Fruit fly (Drosophila melanogaster) whole organism, embryonic: ENCODE measurements around the gene CG46462.

Source experiments
- Atf6 ChIP-seq: fragments of 200-800 bp; sonication (Bioruptor generic); IDR thresholded peaks from 2 replicates; pipeline ENCODE4 v1.3.6; 2022; ENCODE audit warnings: missing biosample characterization, missing genetic modification characterization
- CG10147 ChIP-seq: fragments of 200-800 bp; sonication (Bioruptor generic); optimal IDR thresholded peaks from 2 replicates; lab custom pipeline; 2019; ENCODE audit warnings: missing biosample characterization, mild to moderate bottlenecking, missing genetic modification characterization, moderate library complexity
- CG10267 ChIP-seq: fragments of 200-800 bp; sonication (Bioruptor generic); optimal IDR thresholded peaks from 2 replicates; lab custom pipeline; 2018; ENCODE audit warnings: missing biosample characterization, mild to moderate bottlenecking, missing genetic modification characterization, moderate library complexity
- CG10979 ChIP-seq: fragments of 200-800 bp; sonication (Bioruptor generic); optimal IDR thresholded peaks from 2 replicates; lab custom pipeline; 2018; ENCODE audit warnings: missing biosample characterization, mild to moderate bottlenecking, missing genetic modification characterization, moderate library complexity
- CG11696 ChIP-seq: fragments of 200-800 bp; sonication (Bioruptor generic); IDR thresholded peaks from 2 replicates; pipeline ENCODE4 v1.3.6; 2022; ENCODE audit warnings: missing biosample characterization, missing genetic modification characterization
- CG12744 ChIP-seq: fragments of 200-800 bp; sonication (Bioruptor generic); optimal IDR thresholded peaks from 2 replicates; lab custom pipeline; 2016; ENCODE audit warnings: missing biosample characterization, missing genetic modification characterization
- CG13296 ChIP-seq: fragments of 200-800 bp; sonication (Bioruptor generic); optimal IDR thresholded peaks from 3 replicates; lab custom pipeline; 2018; ENCODE audit warnings: missing biosample characterization, mild to moderate bottlenecking, missing genetic modification characterization
- CG13424 ChIP-seq: fragments of 200-800 bp; sonication (Bioruptor generic); optimal IDR thresholded peaks from 2 replicates; lab custom pipeline; 2019; ENCODE audit warnings: missing biosample characterization, mild to moderate bottlenecking, missing genetic modification characterization, moderate library complexity
- CG13894 ChIP-seq: fragments of 200-800 bp; sonication (Bioruptor generic); optimal IDR thresholded peaks from 3 replicates; lab custom pipeline; 2018; ENCODE audit warnings: missing biosample characterization, mild to moderate bottlenecking, missing genetic modification characterization, moderate library complexity
- CG16813 ChIP-seq: fragments of 200-800 bp; sonication (Bioruptor generic); IDR thresholded peaks from 3 replicates; pipeline ENCODE4 v1.3.6; 2022; ENCODE audit warnings: missing biosample characterization, missing genetic modification characterization; ENCODE audit not compliant: partially characterized antibody
- CG18476 ChIP-seq: fragments of 200-800 bp; sonication (Bioruptor generic); optimal IDR thresholded peaks from 2 replicates; lab custom pipeline; 2016; ENCODE audit warnings: missing biosample characterization, mild to moderate bottlenecking, missing genetic modification characterization
- CG18764 ChIP-seq: fragments of 200-800 bp; sonication (Bioruptor generic); optimal IDR thresholded peaks from 3 replicates; lab custom pipeline; 2016; ENCODE audit warnings: missing biosample characterization, missing genetic modification characterization
- CG30431 ChIP-seq: fragments of 200-800 bp; sonication (Bioruptor generic); optimal IDR thresholded peaks from 2 replicates; lab custom pipeline; 2017; ENCODE audit warnings: missing biosample characterization, missing genetic modification characterization
- CG32532 ChIP-seq: fragments of 200-800 bp; sonication (Bioruptor generic); IDR thresholded peaks from 2 replicates; pipeline ENCODE4 v1.3.6; 2022; ENCODE audit warnings: missing biosample characterization, missing genetic modification characterization
- CG8290 ChIP-seq, 3 experiments: fragments of 200-800 bp; sonication (Bioruptor generic); optimal IDR thresholded peaks; 2 replicates each; lab custom pipeline; 2016 to 2019; ENCODE audit warnings: missing biosample characterization in 3 of 3, missing genetic modification characterization in 3 of 3, mild to moderate bottlenecking in 2 of 3, moderate library complexity in 1 of 3
- CG8359 ChIP-seq: fragments of 200-800 bp; sonication (Bioruptor generic); optimal IDR thresholded peaks from 2 replicates; lab custom pipeline; 2017; ENCODE audit warnings: missing biosample characterization, mild to moderate bottlenecking, missing genetic modification characterization, borderline replicate concordance
- Chrac-16 ChIP-seq: fragments of 200-800 bp; sonication (Bioruptor generic); optimal IDR thresholded peaks from 3 replicates; lab custom pipeline; 2016; ENCODE audit warnings: missing biosample characterization, missing genetic modification characterization
- Deaf1 ChIP-seq: fragments of 200-800 bp; optimal IDR thresholded peaks from 3 replicates; lab custom pipeline; 2019; ENCODE audit warnings: missing biosample characterization, mild to moderate bottlenecking, missing genetic modification characterization, moderate library complexity
- Dek ChIP-seq: fragments of 200-800 bp; sonication (Bioruptor generic); optimal IDR thresholded peaks from 3 replicates; lab custom pipeline; 2019; ENCODE audit warnings: missing biosample characterization, mild to moderate bottlenecking, missing genetic modification characterization, moderate library complexity
- Dp ChIP-seq: fragments of 200-800 bp; sonication (Bioruptor generic); optimal IDR thresholded peaks from 2 replicates; lab custom pipeline; 2018; ENCODE audit warnings: missing biosample characterization, mild to moderate bottlenecking, missing genetic modification characterization, moderate library complexity
- E2f2 ChIP-seq: fragments of 200-800 bp; sonication (Bioruptor generic); IDR thresholded peaks from 2 replicates; pipeline ENCODE4 v1.3.6; 2022; ENCODE audit warnings: missing biosample characterization, missing genetic modification characterization
- Eip74EF ChIP-seq, 2 experiments: fragments of 200-800 bp in 1 of 2; fragments of >200 bp in 1 of 2; sonication (Bioruptor generic) in 1 of 2; optimal IDR thresholded peaks; 2 replicates each; lab custom pipeline; 2017 to 2019; ENCODE audit warnings: missing biosample characterization in 2 of 2, missing genetic modification characterization in 2 of 2, mild to moderate bottlenecking in 1 of 2, moderate library complexity in 1 of 2
- Gug ChIP-seq: fragments of 200-800 bp; sonication (Bioruptor generic); IDR thresholded peaks from 4 replicates; pipeline ENCODE4 v1.3.6; 2022; ENCODE audit warnings: missing biosample characterization, missing genetic modification characterization
- Nf-YC ChIP-seq: fragments of 200-800 bp; optimal IDR thresholded peaks from 3 replicates; lab custom pipeline; 2019; ENCODE audit warnings: missing biosample characterization, mild to moderate bottlenecking, missing genetic modification characterization, moderate library complexity
- Optix ChIP-seq: fragments of 200-800 bp; sonication (Bioruptor generic); IDR thresholded peaks from 3 replicates; pipeline ENCODE4 v1.3.6; 2022; ENCODE audit warnings: missing biosample characterization, missing genetic modification characterization
- Ravus ChIP-seq: fragments of 200-800 bp; sonication (Bioruptor generic); IDR thresholded peaks from 2 replicates; pipeline ENCODE4 v1.3.6; 2022; ENCODE audit warnings: missing biosample characterization, missing genetic modification characterization
- Taf1 ChIP-seq: fragments of 200-800 bp; sonication (Bioruptor generic); IDR thresholded peaks from 2 replicates; pipeline ENCODE4 v1.3.6; 2022; ENCODE audit warnings: missing biosample characterization, missing genetic modification characterization
- Tbp ChIP-seq: fragments of >200 bp; optimal IDR thresholded peaks from 2 replicates; lab custom pipeline; 2018; ENCODE audit warnings: missing biosample characterization, missing genetic modification characterization
- Trl ChIP-seq, 3 experiments: fragments of >200 bp in 2 of 3; fragments of 200-800 bp in 1 of 3; sonication (Bioruptor generic) in 1 of 3; optimal IDR thresholded peaks; 2 replicates in 1 of 3; 3 replicates in 2 of 3; lab custom pipeline; 2016 to 2017; ENCODE audit warnings: missing biosample characterization in 1 of 3, missing genetic modification characterization in 1 of 3
- ato ChIP-seq: fragments of 200-800 bp; sonication (Bioruptor generic); IDR thresholded peaks from 2 replicates; pipeline ENCODE4 v1.3.6; 2022; ENCODE audit warnings: missing biosample characterization, missing genetic modification characterization; ENCODE audit not compliant: partially characterized antibody
- bbx ChIP-seq: fragments of 200-800 bp; sonication (Bioruptor generic); IDR thresholded peaks from 2 replicates; pipeline ENCODE4 v1.3.6; 2022; ENCODE audit warnings: missing biosample characterization, missing genetic modification characterization; ENCODE audit not compliant: partially characterized antibody
- bsh ChIP-seq, 2 experiments: fragments of 200-800 bp; sonication (Bioruptor generic); optimal IDR thresholded peaks; 2 replicates each; lab custom pipeline; 2017 to 2018; ENCODE audit warnings: mild to moderate bottlenecking in 2 of 2, missing biosample characterization in 2 of 2, missing genetic modification characterization in 2 of 2, moderate library complexity in 1 of 2
- crol ChIP-seq: fragments of 200-800 bp; sonication (Bioruptor generic); IDR thresholded peaks from 2 replicates; pipeline ENCODE4 v1.3.6; 2022; ENCODE audit warnings: missing biosample characterization, missing genetic modification characterization
- ems ChIP-seq: fragments of 200-800 bp; sonication (Bioruptor generic); optimal IDR thresholded peaks from 3 replicates; lab custom pipeline; 2016; ENCODE audit warnings: missing biosample characterization, missing genetic modification characterization
- en ChIP-seq: fragments of 200-800 bp; sonication (Bioruptor generic); optimal IDR thresholded peaks from 2 replicates; lab custom pipeline; 2016; ENCODE audit warnings: missing biosample characterization, missing genetic modification characterization
- gt ChIP-seq: fragments of 200-800 bp; sonication (Bioruptor generic); IDR thresholded peaks from 2 replicates; pipeline ENCODE4 v1.3.6; 2022; ENCODE audit warnings: missing biosample characterization, missing genetic modification characterization
- jing ChIP-seq: fragments of 200-800 bp; sonication (Bioruptor generic); optimal IDR thresholded peaks from 2 replicates; lab custom pipeline; 2018; ENCODE audit warnings: missing biosample characterization, mild to moderate bottlenecking, missing genetic modification characterization
- lbe ChIP-seq: fragments of 200-800 bp; sonication (Bioruptor generic); optimal IDR thresholded peaks from 2 replicates; lab custom pipeline; 2016; ENCODE audit warnings: missing biosample characterization, mild to moderate bottlenecking, missing genetic modification characterization
- lov ChIP-seq, 2 experiments: fragments of 200-800 bp in 1 of 2; fragments of >200 bp in 1 of 2; sonication (Bioruptor generic) in 1 of 2; IDR thresholded peaks in 1 of 2; optimal IDR thresholded peaks in 1 of 2; 2 replicates in 1 of 2; 3 replicates in 1 of 2; pipeline versions ENCODE4 v1.3.6 to Lab custom; 2017 to 2022; ENCODE audit warnings: missing biosample characterization in 1 of 2, missing genetic modification characterization in 1 of 2
- luna ChIP-seq: fragments of 200-800 bp; sonication (Bioruptor generic); optimal IDR thresholded peaks from 2 replicates; lab custom pipeline; 2016; ENCODE audit warnings: missing biosample characterization, missing genetic modification characterization
- oc ChIP-seq: fragments of 200-800 bp; sonication (Bioruptor generic); optimal IDR thresholded peaks from 2 replicates; lab custom pipeline; 2018; ENCODE audit warnings: missing biosample characterization, mild to moderate bottlenecking, missing genetic modification characterization, moderate library complexity
- onecut ChIP-seq: fragments of 200-800 bp; sonication (Bioruptor generic); IDR thresholded peaks from 2 replicates; pipeline ENCODE4 v1.3.6; 2022; ENCODE audit warnings: missing biosample characterization, missing genetic modification characterization
- pita ChIP-seq: fragments of 200-800 bp; sonication (Bioruptor generic); optimal IDR thresholded peaks from 2 replicates; lab custom pipeline; 2017; ENCODE audit warnings: missing biosample characterization, mild to moderate bottlenecking, missing genetic modification characterization
- rib ChIP-seq: fragments of 200-800 bp; sonication (Bioruptor generic); IDR thresholded peaks from 2 replicates; pipeline ENCODE4 v1.3.6; 2022; ENCODE audit warnings: missing biosample characterization, missing genetic modification characterization
- sd ChIP-seq: fragments of 200-800 bp; sonication (Bioruptor generic); optimal IDR thresholded peaks from 3 replicates; lab custom pipeline; 2018; ENCODE audit warnings: missing biosample characterization, mild to moderate bottlenecking, missing genetic modification characterization, moderate library complexity
- sima ChIP-seq: fragments of 200-800 bp; sonication (Bioruptor generic); optimal IDR thresholded peaks from 2 replicates; lab custom pipeline; 2016; ENCODE audit warnings: missing biosample characterization, missing genetic modification characterization
- ttk ChIP-seq: fragments of 200-800 bp; sonication (Bioruptor generic); IDR thresholded peaks from 2 replicates; pipeline ENCODE4 v2.1.2; 2022; ENCODE audit warnings: missing biosample characterization, missing genetic modification characterization
- unc-4 ChIP-seq: fragments of 200-800 bp; sonication (Bioruptor generic); IDR thresholded peaks from 2 replicates; pipeline ENCODE4 v1.3.6; 2022; ENCODE audit warnings: missing biosample characterization, missing genetic modification characterization; ENCODE audit not compliant: partially characterized antibody

Gene CG46462

dm6 chr3L:19929051-19929718, 2.3 kb upstream of the CG46462 start (continued):
- TF ChIP-seq CG18476 (no peak), CG13894 (tag; lab: Kevin White, UChicago) (no peak), E2f2 (GFP tag; lab: Robert Waterston, UW) (0 out of 2 replicates have a peak, but pooled peaks have one; percentile 6), CG10147 (GFP tag; lab: Kevin White, UChicago) (no peak), CG11696 (GFP tag; lab: Robert Waterston, UW) (no peak), luna (GFP tag; lab: Kevin White, UChicago) (no peak), gt (no peak), Trl (optimal IDR thresholded peaks at IDR 0.05; lab: Kevin White, UChicago) (peak in 1 of 2 experiments; percentile 78), Trl (GFP tag; optimal IDR thresholded peaks at IDR 0.05; lab: Kevin White, UChicago) (no peak), Gug (GFP tag; lab: Robert Waterston, UW) (no peak), Nf-YC (tag; lab: Kevin White, UChicago) (no peak), CG32532 (GFP tag; lab: Robert Waterston, UW) (0 out of 2 replicates have a peak, but pooled peaks have one; percentile 31), lov (optimal IDR thresholded peaks at IDR 0.05; lab: Kevin White, UChicago) (no peak), lov (GFP tag; IDR thresholded peaks at IDR 0.05; lab: Robert Waterston, UW) (0 out of 3 replicates have a peak, but pooled peaks have one; percentile 17), CG12744 (GFP tag; lab: Kevin White, UChicago) (no peak), sd (tag; lab: Kevin White, UChicago) (peak; percentile 88), jing (GFP tag; lab: Kevin White, UChicago) (no peak), CG30431 (no peak), Chrac-16 (GFP tag; lab: Kevin White, UChicago) (no peak), CG13296 (GFP tag; lab: Kevin White, UChicago) (no peak), Ravus (GFP tag; lab: Robert Waterston, UW) (no peak), ems (GFP tag; lab: Kevin White, UChicago) (no peak), onecut (GFP tag; lab: Robert Waterston, UW) (no peak), ttk (GFP tag; lab: Robert Waterston, UW) (no peak), CG16813 (GFP tag; lab: Robert Waterston, UW) (no peak), Dek (tag; lab: Kevin White, UChicago) (no peak), pita (GFP tag; lab: Kevin White, UChicago) (no peak), CG10979 (tag; lab: Kevin White, UChicago) (no peak), CG18764 (GFP tag; lab: Kevin White, UChicago) (no peak), Taf1 (GFP tag; lab: Robert Waterston, UW) (no peak), bbx (GFP tag; lab: Robert Waterston, UW) (no peak), CG8359 (no peak), ato (GFP tag; lab: Robert Waterston, UW) (no peak), Tbp (GFP tag; lab: Kevin White, UChicago) (no peak), CG13424 (tag; lab: Kevin White, UChicago) (peak; percentile 9), lbe (no peak), Optix (no peak), Atf6 (GFP tag; lab: Robert Waterston, UW) (0 out of 2 replicates have a peak, but pooled peaks have one; percentile 15), CG8290 (GFP tag; optimal IDR thresholded peaks at IDR 0.05; lab: Kevin White, UChicago) (no peak), CG8290 (tag; optimal IDR thresholded peaks at IDR 0.05; lab: Kevin White, UChicago) (no peak), rib (GFP tag; lab: Robert Waterston, UW) (0 out of 2 replicates have a peak, but pooled peaks have one; percentile 12), oc (no peak), bsh (GFP tag; optimal IDR thresholded peaks at IDR 0.05; lab: Kevin White, UChicago) (peak in 1 of 2 experiments; percentile 11), Dp (no peak), sima (GFP tag; lab: Kevin White, UChicago) (no peak), en (GFP tag; lab: Kevin White, UChicago) (no peak), Deaf1 (tag; lab: Kevin White, UChicago) (peak; percentile 65), unc-4 (GFP tag; lab: Robert Waterston, UW) (no peak), CG10267 (tag; lab: Kevin White, UChicago) (no peak), crol (peak; percentile 84), Eip74EF (GFP tag; optimal IDR thresholded peaks at IDR 0.05; lab: Kevin White, UChicago) (peak in 1 of 2 experiments; percentile 16)
